Fruit fly (Drosophila melanogaster) whole organism, embryonic: ENCODE results near the gene CG6034.

ENCODE experiments used
- ATbp ChIP-seq: fragments of 200-800 bp; sonication (Bioruptor generic); optimal IDR thresholded peaks from 2 replicates; lab custom pipeline; 2017; ENCODE audit warnings: missing biosample characterization, mild to moderate bottlenecking, missing genetic modification characterization, missing genetic modification reagents
- Asciz ChIP-seq: fragments of 200-800 bp; sonication (Bioruptor generic); optimal IDR thresholded peaks from 2 replicates; lab custom pipeline; 2017; ENCODE audit warnings: missing biosample characterization, mild to moderate bottlenecking, missing genetic modification characterization, missing genetic modification reagents
- CG10654 ChIP-seq: fragments of 200-800 bp; sonication (Bioruptor generic); optimal IDR thresholded peaks from 2 replicates; lab custom pipeline; 2016; ENCODE audit warnings: missing biosample characterization, missing genetic modification characterization
- CG11696 ChIP-seq: fragments of 200-800 bp; sonication (Bioruptor generic); IDR thresholded peaks from 2 replicates; pipeline ENCODE4 v1.3.6; 2022; ENCODE audit warnings: missing biosample characterization, missing genetic modification characterization
- CG11723 ChIP-seq: fragments of 200-800 bp; sonication (Bioruptor generic); optimal IDR thresholded peaks from 2 replicates; lab custom pipeline; 2017; ENCODE audit warnings: missing biosample characterization, mild to moderate bottlenecking, missing genetic modification characterization
- CG1233 ChIP-seq: fragments of 200-800 bp; sonication (Bioruptor generic); optimal IDR thresholded peaks from 4 replicates; lab custom pipeline; 2018; ENCODE audit warnings: missing biosample characterization, mild to moderate bottlenecking, missing genetic modification characterization
- CG13123 ChIP-seq: fragments of 200-800 bp; sonication (Bioruptor generic); optimal IDR thresholded peaks from 2 replicates; lab custom pipeline; 2016; ENCODE audit warnings: missing biosample characterization, missing genetic modification characterization
- CG16863 ChIP-seq: fragments of 200-800 bp; sonication (Bioruptor generic); optimal IDR thresholded peaks from 3 replicates; lab custom pipeline; 2016; ENCODE audit warnings: missing biosample characterization, missing genetic modification characterization
- CG18619 ChIP-seq: fragments of 200-800 bp; sonication (Bioruptor generic); optimal IDR thresholded peaks from 3 replicates; lab custom pipeline; 2017; ENCODE audit warnings: missing biosample characterization, mild to moderate bottlenecking, missing genetic modification characterization
- CG2875 ChIP-seq: fragments of 200-800 bp; sonication (Bioruptor generic); optimal IDR thresholded peaks from 2 replicates; lab custom pipeline; 2017; ENCODE audit warnings: missing biosample characterization, mild to moderate bottlenecking, missing genetic modification characterization, missing genetic modification reagents
- CG4360 ChIP-seq: fragments of 200-800 bp; sonication (Bioruptor generic); IDR thresholded peaks from 2 replicates; pipeline ENCODE4 v1.3.6; 2022; ENCODE audit warnings: missing biosample characterization, missing genetic modification characterization
- CG6765 ChIP-seq: fragments of 200-800 bp; sonication (Bioruptor generic); optimal IDR thresholded peaks from 3 replicates; lab custom pipeline; 2017; ENCODE audit warnings: missing biosample characterization, mild to moderate bottlenecking, missing genetic modification characterization
- CG7839 ChIP-seq: fragments of 200-800 bp; sonication (Bioruptor generic); optimal IDR thresholded peaks from 3 replicates; lab custom pipeline; 2018; ENCODE audit warnings: missing biosample characterization, mild to moderate bottlenecking, missing genetic modification characterization, moderate library complexity
- CG9797 ChIP-seq: fragments of 200-800 bp; sonication (Bioruptor generic); optimal IDR thresholded peaks from 3 replicates; lab custom pipeline; 2018; ENCODE audit warnings: missing biosample characterization, mild to moderate bottlenecking, missing genetic modification characterization
- Camta ChIP-seq: fragments of 200-800 bp; sonication (Bioruptor generic); optimal IDR thresholded peaks from 2 replicates; lab custom pipeline; 2016; ENCODE audit warnings: missing biosample characterization, missing genetic modification characterization
- D ChIP-seq, 2 experiments: fragments of 200-800 bp in 1 of 2; fragments of >200 bp in 1 of 2; sonication (Bioruptor generic) in 1 of 2; optimal IDR thresholded peaks; 2 replicates in 1 of 2; 3 replicates in 1 of 2; lab custom pipeline; 2017; ENCODE audit warnings: mild to moderate bottlenecking in 1 of 2, missing biosample characterization in 1 of 2, missing genetic modification characterization in 1 of 2, missing genetic modification reagents in 1 of 2
- Dip2 ChIP-seq: fragments of 200-800 bp; sonication (Bioruptor generic); IDR thresholded peaks from 2 replicates; pipeline ENCODE4 v1.3.6; 2022; ENCODE audit warnings: missing biosample characterization, missing genetic modification characterization
- Doc2 ChIP-seq: fragments of 200-800 bp; sonication (Bioruptor generic); IDR thresholded peaks from 2 replicates; pipeline ENCODE4 v1.3.6; 2022; ENCODE audit warnings: missing biosample characterization, missing genetic modification characterization
- Drgx ChIP-seq: fragments of 200-800 bp; sonication (Bioruptor generic); IDR thresholded peaks from 2 replicates; pipeline ENCODE4 v1.3.6; 2022; ENCODE audit warnings: missing biosample characterization, missing genetic modification characterization
- E2f1 ChIP-seq: fragments of 200-800 bp; sonication (Bioruptor generic); IDR thresholded peaks from 2 replicates; pipeline ENCODE4 v1.3.6; 2022; ENCODE audit warnings: missing biosample characterization, missing genetic modification characterization
- ERR ChIP-seq: fragments of 200-800 bp; sonication (Bioruptor generic); optimal IDR thresholded peaks from 2 replicates; lab custom pipeline; 2016; ENCODE audit warnings: missing biosample characterization, missing genetic modification characterization
- Elba2 ChIP-seq: fragments of 200-800 bp; sonication (Bioruptor generic); optimal IDR thresholded peaks from 3 replicates; lab custom pipeline; 2016; ENCODE audit warnings: missing biosample characterization, missing genetic modification characterization
- HLHmδ ChIP-seq: fragments of 200-800 bp; sonication (Bioruptor generic); optimal IDR thresholded peaks from 2 replicates; lab custom pipeline; 2018; ENCODE audit warnings: missing biosample characterization, mild to moderate bottlenecking, missing genetic modification characterization, moderate library complexity
- Hand ChIP-seq: fragments of 200-800 bp; sonication (Bioruptor generic); optimal IDR thresholded peaks from 2 replicates; lab custom pipeline; 2017; ENCODE audit warnings: mild to moderate bottlenecking, missing biosample characterization, missing genetic modification reagents, missing genetic modification characterization
- HmgZ ChIP-seq: fragments of 200-800 bp; sonication (Bioruptor generic); optimal IDR thresholded peaks from 2 replicates; lab custom pipeline; 2018; ENCODE audit warnings: missing biosample characterization, mild to moderate bottlenecking, missing genetic modification characterization
- Lhr ChIP-seq: fragments of 200-800 bp; sonication (Bioruptor generic); optimal IDR thresholded peaks from 3 replicates; lab custom pipeline; 2017; ENCODE audit warnings: mild to moderate bottlenecking, missing biosample characterization, missing genetic modification reagents, missing genetic modification characterization
- MBD-R2 ChIP-seq: fragments of 200-800 bp; sonication (Bioruptor generic); IDR thresholded peaks from 2 replicates; pipeline ENCODE4 v1.3.6; 2022; ENCODE audit warnings: missing biosample characterization, missing genetic modification characterization
- Nf-YB ChIP-seq: fragments of 200-800 bp; sonication (Bioruptor generic); optimal IDR thresholded peaks from 3 replicates; lab custom pipeline; 2019; ENCODE audit warnings: missing biosample characterization, mild to moderate bottlenecking, missing genetic modification characterization, moderate library complexity
- Nf-YC ChIP-seq: fragments of 200-800 bp; optimal IDR thresholded peaks from 3 replicates; lab custom pipeline; 2019; ENCODE audit warnings: missing biosample characterization, mild to moderate bottlenecking, missing genetic modification characterization, moderate library complexity
- Oaz ChIP-seq: fragments of 200-800 bp; sonication (Bioruptor generic); IDR thresholded peaks from 2 replicates; pipeline ENCODE4 v1.3.6; 2022; ENCODE audit warnings: missing biosample characterization, missing genetic modification characterization
- Optix ChIP-seq: fragments of 200-800 bp; sonication (Bioruptor generic); IDR thresholded peaks from 3 replicates; pipeline ENCODE4 v1.3.6; 2022; ENCODE audit warnings: missing biosample characterization, missing genetic modification characterization
- Rx ChIP-seq: fragments of 200-800 bp; sonication (Bioruptor generic); IDR thresholded peaks from 2 replicates; pipeline ENCODE4 v1.3.6; 2022; ENCODE audit warnings: missing biosample characterization, missing genetic modification characterization
- Scr ChIP-seq: fragments of 200-800 bp; sonication (Bioruptor generic); IDR thresholded peaks from 2 replicates; pipeline ENCODE4 v1.3.6; 2022; ENCODE audit warnings: missing biosample characterization, missing genetic modification characterization; ENCODE audit not compliant: partially characterized antibody
- Side ChIP-seq: fragments of 200-800 bp; sonication (Bioruptor generic); optimal IDR thresholded peaks from 2 replicates; lab custom pipeline; 2016; ENCODE audit warnings: missing biosample characterization, missing genetic modification characterization
- Sox100B ChIP-seq: fragments of 200-800 bp; sonication (Bioruptor generic); optimal IDR thresholded peaks from 3 replicates; lab custom pipeline; 2018; ENCODE audit warnings: missing biosample characterization, mild to moderate bottlenecking, missing genetic modification characterization
- Sry-β ChIP-seq: fragments of 200-800 bp; sonication (Bioruptor generic); optimal IDR thresholded peaks from 2 replicates; lab custom pipeline; 2018; ENCODE audit warnings: missing biosample characterization, mild to moderate bottlenecking, missing genetic modification characterization, moderate library complexity
- az2 ChIP-seq: fragments of 200-800 bp; sonication (Bioruptor generic); optimal IDR thresholded peaks from 3 replicates; lab custom pipeline; 2016; ENCODE audit warnings: missing biosample characterization, missing genetic modification characterization
- croc ChIP-seq: fragments of 200-800 bp; sonication (Bioruptor generic); conservative IDR thresholded peaks from 3 replicates; pipeline ENCODE4 v1.3.6; 2022; ENCODE audit warnings: missing biosample characterization, missing genetic modification characterization
- dimm ChIP-seq: fragments of 200-800 bp; sonication (Bioruptor generic); IDR thresholded peaks from 2 replicates; pipeline ENCODE4 v1.3.6; 2022; ENCODE audit warnings: missing biosample characterization, missing genetic modification characterization
- disco-r ChIP-seq: fragments of 200-800 bp; sonication (Bioruptor generic); optimal IDR thresholded peaks from 2 replicates; lab custom pipeline; 2016; ENCODE audit warnings: missing biosample characterization, missing genetic modification characterization
- en ChIP-seq: fragments of 200-800 bp; sonication (Bioruptor generic); optimal IDR thresholded peaks from 2 replicates; lab custom pipeline; 2016; ENCODE audit warnings: missing biosample characterization, missing genetic modification characterization
- her ChIP-seq: fragments of 200-800 bp; sonication (Bioruptor generic); optimal IDR thresholded peaks from 2 replicates; lab custom pipeline; 2016; ENCODE audit warnings: missing biosample characterization, missing genetic modification characterization
- jigr1 ChIP-seq: fragments of 200-800 bp; sonication (Bioruptor generic); IDR thresholded peaks from 3 replicates; pipeline ENCODE4 v1.3.6; 2022; ENCODE audit warnings: missing biosample characterization, missing genetic modification characterization
- jumu ChIP-seq: fragments of 200-800 bp; sonication (Bioruptor generic); optimal IDR thresholded peaks from 3 replicates; lab custom pipeline; 2016; ENCODE audit warnings: missing biosample characterization, missing genetic modification characterization
- klu ChIP-seq: fragments of 200-800 bp; sonication (Bioruptor generic); IDR thresholded peaks from 2 replicates; pipeline ENCODE4 v1.3.6; 2022; ENCODE audit warnings: missing biosample characterization, missing genetic modification characterization
- maf-S ChIP-seq: fragments of 200-800 bp; sonication (Bioruptor generic); optimal IDR thresholded peaks from 2 replicates; lab custom pipeline; 2016; ENCODE audit warnings: missing biosample characterization, missing genetic modification characterization
- pros ChIP-seq: fragments of 200-800 bp; sonication (Bioruptor generic); optimal IDR thresholded peaks from 3 replicates; lab custom pipeline; 2019; ENCODE audit warnings: missing biosample characterization, mild to moderate bottlenecking, missing genetic modification characterization, moderate library complexity
- repo ChIP-seq: fragments of 200-800 bp; sonication (Bioruptor generic); optimal IDR thresholded peaks from 2 replicates; lab custom pipeline; 2016; ENCODE audit warnings: missing biosample characterization, missing genetic modification characterization
- shn ChIP-seq: fragments of 200-800 bp; sonication (Bioruptor generic); optimal IDR thresholded peaks from 3 replicates; lab custom pipeline; 2016; ENCODE audit warnings: missing biosample characterization, missing genetic modification characterization
- sisA ChIP-seq: fragments of 200-800 bp; sonication (Bioruptor generic); IDR thresholded peaks from 2 replicates; pipeline ENCODE4 v1.3.6; 2022; ENCODE audit warnings: missing biosample characterization, missing genetic modification characterization
- tio ChIP-seq: fragments of 200-800 bp; sonication (Bioruptor generic); optimal IDR thresholded peaks from 2 replicates; lab custom pipeline; 2017; ENCODE audit warnings: missing biosample characterization, missing genetic modification characterization, inconsistent platforms
- wek ChIP-seq: fragments of 200-800 bp; sonication (Bioruptor generic); optimal IDR thresholded peaks from 3 replicates; lab custom pipeline; 2018; ENCODE audit warnings: missing biosample characterization, mild to moderate bottlenecking, missing genetic modification characterization, moderate library complexity

Gene CG6034

dm6 chr3L:17740471-17740870 lies 6.2 kb downstream of the CG6034 start, which contains the start of gene CG7460 (continued):
- TF ChIP-seq pros (GFP tag; lab: Kevin White, UChicago) (no peak), maf-S (GFP tag; lab: Kevin White, UChicago) (no peak), CG18619 (GFP tag; lab: Kevin White, UChicago) (no peak), sisA (GFP tag; lab: Robert Waterston, UW) (no peak), Lhr (no peak), Rx (no peak), CG9797 (no peak), D (optimal IDR thresholded peaks at IDR 0.05; lab: Kevin White, UChicago) (no peak), D (GFP tag; optimal IDR thresholded peaks at IDR 0.05; lab: Kevin White, UChicago) (no peak), MBD-R2 (GFP tag; lab: Robert Waterston, UW) (no peak), CG11723 (no peak), CG16863 (GFP tag; lab: Kevin White, UChicago) (no peak), CG13123 (no peak), E2f1 (GFP tag; lab: Robert Waterston, UW) (no peak), Elba2 (GFP tag; lab: Kevin White, UChicago) (no peak), Dip2 (GFP tag; lab: Robert Waterston, UW) (no peak), Asciz (no peak), Optix (no peak), shn (GFP tag; lab: Kevin White, UChicago) (no peak), Nf-YC (tag; lab: Kevin White, UChicago) (no peak), jigr1 (GFP tag; lab: Robert Waterston, UW) (no peak), wek (GFP tag; lab: Kevin White, UChicago) (peak; percentile 68), Scr (GFP tag; lab: Robert Waterston, UW) (no peak), repo (no peak), Sox100B (GFP tag; lab: Kevin White, UChicago) (peak; percentile 0), CG2875 (no peak), Drgx (GFP tag; lab: Robert Waterston, UW) (no peak), Sry-β (no peak), jumu (GFP tag; lab: Kevin White, UChicago) (no peak), Hand (GFP tag; lab: Kevin White, UChicago) (no peak), Side (GFP tag; lab: Kevin White, UChicago) (no peak), HLHmδ (GFP tag; lab: Kevin White, UChicago) (no peak), CG10654 (GFP tag; lab: Kevin White, UChicago) (no peak), croc (no peak), CG7839 (no peak), CG1233 (GFP tag; lab: Kevin White, UChicago) (no peak), CG6765 (no peak), klu (GFP tag; lab: Robert Waterston, UW) (no peak), ERR (GFP tag; lab: Kevin White, UChicago) (no peak), tio (GFP tag; lab: Kevin White, UChicago) (no peak), her (GFP tag; lab: Kevin White, UChicago) (no peak), Nf-YB (no peak), az2 (GFP tag; lab: Kevin White, UChicago) (no peak), HmgZ (peak; percentile 31), Camta (no peak), Oaz (GFP tag; lab: Robert Waterston, UW) (no peak), ATbp (peak; percentile 41), dimm (GFP tag; lab: Robert Waterston, UW) (no peak), CG11696 (GFP tag; lab: Robert Waterston, UW) (no peak), disco-r (GFP tag; lab: Kevin White, UChicago) (no peak), CG4360 (GFP tag; lab: Robert Waterston, UW) (no peak), en (GFP tag; lab: Kevin White, UChicago) (no peak), Doc2 (GFP tag; lab: Robert Waterston, UW) (no peak)
